Fruit fly (Drosophila melanogaster): ENCODE results near the gene Mat89Ba.

dm6 chr3R:16277543-16277942 lies 5.3 kb upstream of the Mat89Ba start:
- TF ChIP-seq Blimp-1 (GFP tag; optimal IDR thresholded peaks at IDR 0.05) (no peak), acj6 (GFP tag; optimal IDR thresholded peaks at IDR 0.05) (no peak), CG10631 (GFP tag; optimal IDR thresholded peaks at IDR 0.05) (no peak), dsx (GFP tag; optimal IDR thresholded peaks at IDR 0.05; ENCODE audit: poor library complexity, severe bottlenecking) (no peak), Met (GFP tag; optimal IDR thresholded peaks at IDR 0.05) (no peak)
